Worm (Caenorhabditis elegans) whole organism, L2 larva: Measurements from ENCODE around the gene M176.4.
A peak's percentile ranks its signal among the peaks of the same experiment; 100 is the strongest.

Experiments used
- C34F6.9 ChIP-seq: fragments of 150-350 bp; optimal IDR thresholded peaks from 2 replicates; lab custom pipeline; 2014; ENCODE audit warnings: missing biosample characterization, missing genetic modification characterization
- F13H6.1 ChIP-seq: sonication (generic microtip); optimal IDR thresholded peaks from 2 replicates; lab custom pipeline; 2016; ENCODE audit warnings: missing genetic modification characterization, missing compliant biosample characterization
- R02D3.7 ChIP-seq: fragments of 150-350 bp; optimal IDR thresholded peaks from 2 replicates; lab custom pipeline; 2014; ENCODE audit warnings: missing biosample characterization, missing genetic modification characterization
- ZK546.5 ChIP-seq: sonication (generic microtip); optimal IDR thresholded peaks from 2 replicates; lab custom pipeline; 2017; ENCODE audit warnings: missing biosample characterization, missing genetic modification characterization
- alr-1 ChIP-seq: fragments of 150-350 bp; optimal IDR thresholded peaks from 2 replicates; lab custom pipeline; 2014; ENCODE audit warnings: missing biosample characterization, missing genetic modification characterization
- blmp-1 ChIP-seq: sonication (generic microtip); optimal IDR thresholded peaks from 2 replicates; lab custom pipeline; 2017; ENCODE audit warnings: missing genetic modification characterization, mild to moderate bottlenecking, missing compliant biosample characterization, antibody characterized with exemption, moderate library complexity; ENCODE audit not compliant: insufficient read depth
- ceh-82 ChIP-seq: fragments of 150-350 bp; optimal IDR thresholded peaks from 2 replicates; lab custom pipeline; 2014; ENCODE audit warnings: missing biosample characterization, missing genetic modification characterization
- crh-2 ChIP-seq: sonication (generic microtip); optimal IDR thresholded peaks from 2 replicates; lab custom pipeline; 2017; ENCODE audit warnings: missing biosample characterization, missing genetic modification characterization
- elt-1 ChIP-seq: fragments of 150-350 bp; optimal IDR thresholded peaks from 2 replicates; lab custom pipeline; 2014; ENCODE audit warnings: missing biosample characterization, missing genetic modification characterization
- elt-3 ChIP-seq: sonication (generic microtip); optimal IDR thresholded peaks from 2 replicates; lab custom pipeline; 2017; ENCODE audit warnings: missing biosample characterization, missing genetic modification characterization
- fos-1 ChIP-seq: fragments of 150-350 bp; optimal IDR thresholded peaks from 2 replicates; lab custom pipeline; 2014; ENCODE audit warnings: missing biosample characterization, missing genetic modification characterization
- gmeb-1 ChIP-seq: fragments of 150-350 bp; optimal IDR thresholded peaks from 2 replicates; lab custom pipeline; 2014; ENCODE audit warnings: missing biosample characterization, missing genetic modification characterization
- lin-11 ChIP-seq: fragments of 150-350 bp; sonication (generic microtip); optimal IDR thresholded peaks from 2 replicates; lab custom pipeline; 2014; ENCODE audit warnings: missing biosample characterization, missing genetic modification characterization, inconsistent platforms, mixed read lengths
- lin-13 ChIP-seq: fragments of 150-350 bp; optimal IDR thresholded peaks from 2 replicates; lab custom pipeline; 2014; ENCODE audit warnings: missing biosample characterization, missing genetic modification reagents, missing genetic modification characterization
- lsy-2 ChIP-seq, 2 experiments: fragments of 150-350 bp in 1 of 2; sonication (generic microtip) in 1 of 2; optimal IDR thresholded peaks; 2 replicates each; lab custom pipeline; 2014 to 2017; ENCODE audit warnings: missing biosample characterization in 2 of 2, missing genetic modification characterization in 2 of 2
- mab-5 ChIP-seq: fragments of 150-350 bp; optimal IDR thresholded peaks from 2 replicates; lab custom pipeline; 2014; ENCODE audit warnings: missing biosample characterization, missing genetic modification characterization
- mbf-1 ChIP-seq: sonication (generic microtip); optimal IDR thresholded peaks from 2 replicates; lab custom pipeline; 2017; ENCODE audit warnings: missing biosample characterization, missing genetic modification characterization
- mdl-1 ChIP-seq, 2 experiments: fragments of 150-350 bp in 1 of 2; sonication (generic microtip) in 1 of 2; optimal IDR thresholded peaks; 2 replicates each; lab custom pipeline; 2017; ENCODE audit warnings: missing biosample characterization in 2 of 2, missing genetic modification characterization in 2 of 2
- nhr-10 ChIP-seq: sonication (generic microtip); optimal IDR thresholded peaks from 2 replicates; lab custom pipeline; 2017; ENCODE audit warnings: missing biosample characterization, missing genetic modification characterization
- nhr-11 ChIP-seq: fragments of 150-350 bp; optimal IDR thresholded peaks from 2 replicates; lab custom pipeline; 2014; ENCODE audit warnings: missing biosample characterization, missing genetic modification characterization
- nhr-129 ChIP-seq: fragments of 150-350 bp; optimal IDR thresholded peaks from 2 replicates; lab custom pipeline; 2014; ENCODE audit warnings: missing biosample characterization, missing genetic modification characterization
- nhr-21 ChIP-seq: fragments of 150-350 bp; optimal IDR thresholded peaks from 2 replicates; lab custom pipeline; 2014; ENCODE audit warnings: missing biosample characterization, missing genetic modification characterization
- nhr-23 ChIP-seq: fragments of 150-350 bp; optimal IDR thresholded peaks from 2 replicates; lab custom pipeline; 2014; ENCODE audit warnings: missing biosample characterization, missing genetic modification reagents, missing genetic modification characterization
- nhr-237 ChIP-seq: fragments of 150-350 bp; optimal IDR thresholded peaks from 2 replicates; lab custom pipeline; 2014; ENCODE audit warnings: missing biosample characterization, missing genetic modification characterization
- nhr-25 ChIP-seq: fragments of 150-350 bp; sonication (generic microtip); optimal IDR thresholded peaks from 3 replicates; lab custom pipeline; 2014; ENCODE audit warnings: missing biosample characterization, missing genetic modification characterization
- nhr-6 ChIP-seq: fragments of 150-350 bp; optimal IDR thresholded peaks from 2 replicates; lab custom pipeline; 2014; ENCODE audit warnings: missing biosample characterization, missing genetic modification characterization
- peb-1 ChIP-seq: fragments of 150-350 bp; optimal IDR thresholded peaks from 2 replicates; lab custom pipeline; 2014; ENCODE audit warnings: missing biosample characterization, missing genetic modification characterization
- sem-4 ChIP-seq: fragments of 150-350 bp; optimal IDR thresholded peaks from 2 replicates; lab custom pipeline; 2014; ENCODE audit warnings: missing biosample characterization, missing genetic modification reagents, missing genetic modification characterization
- skn-1 ChIP-seq: sonication (generic microtip); optimal IDR thresholded peaks from 2 replicates; lab custom pipeline; 2017; ENCODE audit warnings: missing biosample characterization, missing genetic modification characterization
- sma-9 ChIP-seq, 2 experiments: fragments of 150-350 bp in 1 of 2; sonication (generic microtip) in 1 of 2; optimal IDR thresholded peaks; 2 replicates each; lab custom pipeline; 2014 to 2016; ENCODE audit warnings: missing genetic modification characterization in 2 of 2, mild to moderate bottlenecking in 1 of 2, missing biosample characterization in 1 of 2, missing compliant biosample characterization in 1 of 2, missing genetic modification reagents in 1 of 2, moderate library complexity in 1 of 2
- snpc-4 ChIP-seq: fragments of 150-350 bp; optimal IDR thresholded peaks from 2 replicates; lab custom pipeline; 2014; ENCODE audit warnings: missing biosample characterization, missing genetic modification characterization
- unc-39 ChIP-seq: fragments of 150-350 bp; optimal IDR thresholded peaks from 2 replicates; lab custom pipeline; 2014; ENCODE audit warnings: missing biosample characterization, missing genetic modification characterization
- unc-55 ChIP-seq: fragments of 150-350 bp; sonication (generic microtip); optimal IDR thresholded peaks from 3 replicates; lab custom pipeline; 2014; ENCODE audit warnings: missing biosample characterization, missing genetic modification reagents, missing genetic modification characterization
- ztf-11 ChIP-seq: sonication (generic microtip); optimal IDR thresholded peaks from 2 replicates; lab custom pipeline; 2017; ENCODE audit warnings: missing biosample characterization, missing genetic modification characterization

Gene M176.4

DNA sequence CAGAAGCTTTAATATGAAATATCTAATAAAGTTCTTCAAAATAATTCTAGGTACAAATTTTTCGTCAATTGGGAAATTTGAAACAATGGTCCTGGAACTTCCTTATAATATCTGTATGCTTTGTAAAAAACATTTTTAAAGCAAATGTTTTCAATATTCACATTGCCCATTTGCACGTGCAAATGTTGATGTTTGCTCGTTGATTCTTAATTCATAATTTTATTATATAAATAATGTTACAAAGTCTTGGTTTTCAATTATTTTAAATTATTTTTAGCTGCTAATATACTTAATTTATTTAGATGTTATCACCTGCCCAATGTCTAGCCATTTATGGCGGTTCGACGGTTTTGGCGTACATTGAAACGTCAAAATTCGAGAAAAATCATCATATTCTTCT, 3.8 kb downstream of the M176.4 start, which contains the start of gene M176.11:
M176.11 (plus strand) TSS at position 301 of the 400 bp plus-strand sequence.
- TF ChIP-seq elt-3 (tag; lab: Kevin White, UChicago) (no peak), mbf-1 (tag; lab: Kevin White, UChicago) (no peak), skn-1 (tag; lab: Kevin White, UChicago) (no peak), sma-9 (GFP tag; optimal IDR thresholded peaks at IDR 0.05; lab: Kevin White, UChicago) (no peak), sma-9 (tag; optimal IDR thresholded peaks at IDR 0.05; lab: Kevin White, UChicago) (no peak), ztf-11 (tag; lab: Kevin White, UChicago) (no peak), snpc-4 (tag; lab: Kevin White, UChicago) (no peak), gmeb-1 (tag; lab: Kevin White, UChicago) (no peak), fos-1 (tag; lab: Kevin White, UChicago) (no peak)

DNA sequence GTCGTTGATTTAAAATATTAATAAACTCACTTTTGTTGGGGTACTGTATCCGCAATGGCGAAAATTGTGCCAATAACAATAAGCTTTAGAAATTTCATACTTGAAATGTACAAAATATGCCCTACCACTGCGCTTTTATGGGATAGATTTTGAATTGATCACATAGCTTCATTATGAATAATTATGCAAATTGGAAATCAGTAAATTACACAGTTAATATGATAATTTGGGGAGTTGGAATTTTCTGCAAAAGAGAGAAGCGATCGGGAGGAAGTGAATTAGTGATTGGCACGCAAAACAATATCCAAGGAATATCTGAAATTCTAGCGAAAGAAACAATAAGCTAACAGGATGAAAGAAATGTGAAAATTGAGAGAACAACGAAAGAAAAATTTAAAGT, 7.9 kb downstream of the M176.4 start, which contains the start of gene M176.10:
M176.10 (minus strand) TSS at position 101 of the 400 bp plus-strand sequence.
- no peak for TF ChIP-seq C34F6.9 (tag; lab: Kevin White, UChicago)
- no peak for TF ChIP-seq nhr-237 (tag; lab: Kevin White, UChicago)
- no peak for TF ChIP-seq lsy-2 (tag; optimal IDR thresholded peaks at IDR 0.05; lab: Kevin White, UChicago)
- TF ChIP-seq sem-4 (tag; lab: Kevin White, UChicago): no peak

DNA sequence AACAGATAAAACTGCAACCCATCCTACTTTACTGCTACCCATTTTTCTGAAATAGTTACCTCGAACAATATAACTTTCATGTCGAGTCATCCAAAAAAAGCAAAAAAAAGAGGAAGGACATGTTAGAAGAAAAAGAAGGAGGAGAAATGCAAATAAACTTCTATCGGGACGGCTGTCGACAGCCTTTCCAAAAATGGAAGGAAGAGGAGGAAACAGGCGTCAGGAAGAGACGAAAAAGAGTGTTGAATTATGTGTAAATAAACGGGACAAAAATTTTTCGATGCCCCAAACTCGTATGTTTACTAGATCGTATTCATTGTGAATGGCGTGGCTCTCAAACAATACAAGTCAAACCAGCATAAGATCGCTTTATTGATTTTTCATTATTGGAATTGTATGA, 9.5 kb downstream of the M176.4 start, which contains the start of gene M176.5:
M176.5 (minus strand) TSS at position 101 of the 400 bp plus-strand sequence.
- TF ChIP-seq fos-1 (tag; lab: Kevin White, UChicago) (no peak), sem-4 (tag; lab: Kevin White, UChicago) (no peak), lin-13 (no peak), mab-5 (no peak), alr-1 (tag; lab: Kevin White, UChicago) (no peak), nhr-6 (tag; lab: Kevin White, UChicago) (no peak), F13H6.1 (tag; lab: Kevin White, UChicago) (peak; percentile 15), nhr-25 (tag; lab: Kevin White, UChicago) (no peak)

DNA sequence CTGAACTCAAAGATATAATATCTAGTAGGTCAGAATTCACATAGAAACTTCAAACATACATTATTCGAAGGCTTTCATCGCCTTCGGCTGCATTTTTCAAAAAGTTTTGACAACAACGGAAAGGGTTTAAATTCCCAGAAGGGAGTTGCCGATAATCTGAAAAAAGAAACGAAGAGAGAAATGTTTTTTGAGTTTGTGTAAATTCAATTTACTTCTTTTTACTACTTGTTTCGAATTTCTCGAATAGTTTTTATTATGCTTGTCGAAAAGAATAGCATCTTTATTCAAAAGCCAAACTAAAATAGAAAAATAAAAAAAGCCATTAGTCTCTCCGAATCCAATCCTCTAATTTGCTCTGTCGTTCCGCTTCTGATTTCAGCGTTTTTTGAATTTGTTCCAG, 13.0 kb downstream of the M176.4 start:
- TF ChIP-seq nhr-237 (tag; lab: Kevin White, UChicago): no peak
- no peak for TF ChIP-seq unc-39 (tag; lab: Kevin White, UChicago)
- TF ChIP-seq ZK546.5 (tag; lab: Kevin White, UChicago): no peak
- TF ChIP-seq elt-3 (tag; lab: Kevin White, UChicago): no peak

DNA sequence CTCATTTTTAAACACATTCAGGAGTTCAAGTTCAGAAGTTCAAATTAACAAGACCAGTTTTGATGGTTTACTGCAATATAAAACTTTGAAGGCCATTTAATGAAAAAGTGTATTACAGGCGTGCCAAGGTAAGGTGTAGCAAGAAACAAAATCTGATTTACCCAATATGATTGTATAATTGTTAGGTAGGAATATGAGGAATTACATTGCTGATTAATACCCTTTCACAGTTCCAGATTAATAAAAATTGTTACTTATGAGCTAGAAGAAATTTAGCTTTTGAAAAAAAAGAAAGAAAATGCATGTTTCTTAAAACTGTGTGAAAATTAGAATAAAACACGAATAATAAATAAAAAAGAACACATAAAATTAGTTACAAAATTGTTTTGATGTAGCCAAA, 15.4 kb downstream of the M176.4 start, which contains the start of gene kin-15:
kin-15 (minus strand) TSS at position 101 of the 400 bp plus-strand sequence.
- TF ChIP-seq nhr-25 (tag; lab: Kevin White, UChicago) (peak; percentile 26), peb-1 (tag; lab: Kevin White, UChicago) (no peak)
- TF ChIP-seq, all 48 proteins: peak for 1

DNA sequence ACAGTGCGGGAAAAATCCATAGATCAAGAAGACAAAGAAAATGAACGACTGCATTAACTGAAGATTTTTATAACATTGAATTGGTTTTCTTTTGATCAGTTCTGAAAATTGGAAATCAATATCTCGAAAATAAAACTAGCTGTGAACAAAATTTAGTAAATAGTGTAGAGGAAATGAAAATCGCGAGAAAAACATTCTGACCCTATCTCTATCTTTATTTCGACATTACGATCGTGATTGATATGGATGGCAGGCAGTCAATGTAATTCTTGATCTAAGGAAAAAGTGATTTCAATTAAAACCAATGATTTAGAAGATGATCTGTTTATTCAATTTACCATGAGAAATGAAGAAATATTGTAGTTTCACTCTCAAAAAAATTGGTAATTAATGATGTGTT, 17.8 kb downstream of the M176.4 start, which contains the start of gene kin-16:
kin-16 (minus strand) TSS at position 101 of the 400 bp plus-strand sequence.
- TF ChIP-seq unc-39 (tag; lab: Kevin White, UChicago) (no peak), unc-55 (no peak), nhr-11 (no peak), C34F6.9 (tag; lab: Kevin White, UChicago) (no peak), nhr-129 (no peak), mab-5 (no peak), nhr-6 (tag; lab: Kevin White, UChicago) (no peak), ceh-82 (tag; lab: Kevin White, UChicago) (no peak), lin-13 (no peak), skn-1 (tag; lab: Kevin White, UChicago) (no peak), elt-1 (no peak), sem-4 (tag; lab: Kevin White, UChicago) (no peak), snpc-4 (tag; lab: Kevin White, UChicago) (no peak), R02D3.7 (no peak), nhr-10 (tag; lab: Kevin White, UChicago) (no peak), alr-1 (tag; lab: Kevin White, UChicago) (no peak)
- TF ChIP-seq, all 48 proteins: peak for 0

DNA sequence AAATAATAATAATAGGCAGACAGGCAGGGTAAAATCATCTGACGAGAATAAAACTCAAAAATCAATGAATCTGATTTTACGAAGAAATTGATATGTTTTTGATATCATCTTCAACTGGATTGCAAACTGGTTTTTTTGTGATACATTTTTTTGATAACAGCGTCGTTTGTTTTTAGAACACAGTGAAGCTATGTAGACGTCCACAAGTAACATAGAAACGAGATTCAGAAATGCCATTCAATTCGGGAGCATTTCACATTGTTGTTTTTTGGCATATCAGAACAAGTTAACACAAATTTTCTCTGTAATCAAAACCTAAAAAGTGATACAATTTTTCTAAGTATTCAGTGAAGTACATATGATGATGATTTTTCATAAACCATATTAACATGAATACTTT, 20.1 kb downstream of the M176.4 start, which contains the start of gene chil-13:
chil-13 (minus strand) TSS at position 101 of the 400 bp plus-strand sequence.
- TF ChIP-seq nhr-21 (tag; lab: Kevin White, UChicago) (no peak), mdl-1 (tag; optimal IDR thresholded peaks at IDR 0.05; lab: Kevin White, UChicago) (no peak), nhr-23 (no peak), fos-1 (tag; lab: Kevin White, UChicago) (no peak), ztf-11 (tag; lab: Kevin White, UChicago) (no peak), nhr-237 (tag; lab: Kevin White, UChicago) (no peak), nhr-6 (tag; lab: Kevin White, UChicago) (no peak), lin-11 (tag; lab: Kevin White, UChicago) (no peak), blmp-1 (tag; lab: Kevin White, UChicago) (no peak), mab-5 (no peak), R02D3.7 (no peak), crh-2 (tag; lab: Kevin White, UChicago) (no peak)
